Worm (Caenorhabditis elegans): ENCODE data around the gene fbxa-179.

ce11 chrX:14447498-14447897, 34.8 kb upstream of the fbxa-179 start:
- TF ChIP-seq ztf-11 (tag; optimal IDR thresholded peaks at IDR 0.05) = no peak
- TF ChIP-seq R02D3.7 (tag; optimal IDR thresholded peaks at IDR 0.05) = no peak
- no peak for TF ChIP-seq ztf-7 (tag; optimal IDR thresholded peaks at IDR 0.05)
- no peak for TF ChIP-seq fos-1 (tag; optimal IDR thresholded peaks at IDR 0.05)
- no peak for TF ChIP-seq saeg-2 (GFP tag; IDR thresholded peaks at IDR 0.05)
- TF ChIP-seq ceh-28 (tag; optimal IDR thresholded peaks at IDR 0.05) = no peak
- no peak for TF ChIP-seq lin-39 (tag; optimal IDR thresholded peaks at IDR 0.05)
- TF ChIP-seq mep-1 (tag; optimal IDR thresholded peaks at IDR 0.05) = no peak
- no peak for TF ChIP-seq ceh-82 (tag; optimal IDR thresholded peaks at IDR 0.05)
- no peak for TF ChIP-seq ces-1 (GFP tag; optimal IDR thresholded peaks at IDR 0.05)
- no peak for TF ChIP-seq hlh-11 (tag; optimal IDR thresholded peaks at IDR 0.05)
- TF ChIP-seq nhr-42 (GFP tag; IDR thresholded peaks at IDR 0.05) = no peak
- no peak for TF ChIP-seq nhr-77 (tag; optimal IDR thresholded peaks at IDR 0.05)

All from whole organism, L4 larva.